Fruit fly (Drosophila melanogaster): Measurements from ENCODE around the gene Wnk.

- TF ChIP-seq Dll (optimal IDR thresholded peaks at IDR 0.05), result no peak
- TF ChIP-seq psq (optimal IDR thresholded peaks at IDR 0.05), result no peak
- no peak for TF ChIP-seq pan (optimal IDR thresholded peaks at IDR 0.05)
- TF ChIP-seq EcR (GFP tag; optimal IDR thresholded peaks at IDR 0.05), result no peak
- TF ChIP-seq CG8478 (optimal IDR thresholded peaks at IDR 0.05), result no peak
These were observed 47.5 kb upstream of the Wnk start for dm6 chr3L:21602275-21602674.

Measured in whole organism.